Fruit fly (Drosophila melanogaster) whole organism, embryonic: Measurements from ENCODE around the gene Cand1.
A peak's percentile ranks its signal among the peaks of the same experiment; 100 is the strongest.

ENCODE experiments used
- Atf3 ChIP-seq: fragments of 200-800 bp; sonication (Bioruptor generic); optimal IDR thresholded peaks from 3 replicates; lab custom pipeline; 2016; ENCODE audit warnings: missing biosample characterization, missing genetic modification characterization
- CG10431 ChIP-seq: fragments of 200-800 bp; sonication (Bioruptor generic); optimal IDR thresholded peaks from 3 replicates; lab custom pipeline; 2018; ENCODE audit warnings: missing biosample characterization, mild to moderate bottlenecking, missing genetic modification characterization
- CG13424 ChIP-seq: fragments of 200-800 bp; sonication (Bioruptor generic); optimal IDR thresholded peaks from 2 replicates; lab custom pipeline; 2019; ENCODE audit warnings: missing biosample characterization, mild to moderate bottlenecking, missing genetic modification characterization, moderate library complexity
- CG13775 ChIP-seq: fragments of 200-800 bp; sonication (Bioruptor generic); optimal IDR thresholded peaks from 3 replicates; lab custom pipeline; 2017; ENCODE audit warnings: missing biosample characterization, mild to moderate bottlenecking, missing genetic modification characterization
- CG14710 ChIP-seq: fragments of 200-800 bp; sonication (Bioruptor generic); optimal IDR thresholded peaks from 3 replicates; lab custom pipeline; 2019; ENCODE audit warnings: missing biosample characterization, mild to moderate bottlenecking, missing genetic modification characterization, moderate library complexity
- CG15073 ChIP-seq: fragments of 200-800 bp; sonication (Bioruptor generic); optimal IDR thresholded peaks from 2 replicates; lab custom pipeline; 2016; ENCODE audit warnings: missing biosample characterization, missing genetic modification characterization
- CG15696 ChIP-seq: fragments of 200-800 bp; sonication (Bioruptor generic); optimal IDR thresholded peaks from 2 replicates; lab custom pipeline; 2019; ENCODE audit warnings: missing biosample characterization, mild to moderate bottlenecking, missing genetic modification characterization, moderate library complexity
- CG17361 ChIP-seq: fragments of 200-800 bp; sonication (Bioruptor generic); IDR thresholded peaks from 3 replicates; pipeline ENCODE4 v1.3.6; 2022; ENCODE audit warnings: missing biosample characterization, missing genetic modification characterization
- CG17829 ChIP-seq: fragments of 200-800 bp; optimal IDR thresholded peaks from 2 replicates; lab custom pipeline; 2019; ENCODE audit warnings: missing biosample characterization, mild to moderate bottlenecking, missing genetic modification characterization, moderate library complexity
- CG18262 ChIP-seq: fragments of 200-800 bp; optimal IDR thresholded peaks from 3 replicates; lab custom pipeline; 2019; ENCODE audit warnings: missing biosample characterization, mild to moderate bottlenecking, missing genetic modification characterization, moderate library complexity
- CG1832 ChIP-seq: fragments of 200-800 bp; sonication (Bioruptor generic); optimal IDR thresholded peaks from 2 replicates; lab custom pipeline; 2017; ENCODE audit warnings: missing biosample characterization, mild to moderate bottlenecking, missing genetic modification characterization, inconsistent platforms
- CG18619 ChIP-seq: fragments of 200-800 bp; sonication (Bioruptor generic); optimal IDR thresholded peaks from 3 replicates; lab custom pipeline; 2017; ENCODE audit warnings: missing biosample characterization, mild to moderate bottlenecking, missing genetic modification characterization
- CG33557 ChIP-seq: fragments of 200-800 bp; sonication (Bioruptor generic); optimal IDR thresholded peaks from 2 replicates; lab custom pipeline; 2019; ENCODE audit warnings: missing biosample characterization, mild to moderate bottlenecking, missing genetic modification characterization, moderate library complexity
- CG4328 ChIP-seq: fragments of 200-800 bp; sonication (Bioruptor generic); optimal IDR thresholded peaks from 3 replicates; lab custom pipeline; 2017; ENCODE audit warnings: missing biosample characterization, missing genetic modification reagents, missing genetic modification characterization
- CG4730 ChIP-seq: fragments of 200-800 bp; sonication (Bioruptor generic); IDR thresholded peaks from 2 replicates; pipeline ENCODE4 v1.3.6; 2022; ENCODE audit warnings: missing biosample characterization, missing genetic modification characterization
- CG4854 ChIP-seq: fragments of 200-800 bp; sonication (Bioruptor generic); optimal IDR thresholded peaks from 2 replicates; lab custom pipeline; 2016; ENCODE audit warnings: missing biosample characterization, missing genetic modification characterization, inconsistent platforms
- CG7357 ChIP-seq: fragments of 200-800 bp; sonication (Bioruptor generic); IDR thresholded peaks from 3 replicates; pipeline ENCODE4 v1.3.6; 2022; ENCODE audit warnings: missing biosample characterization, missing genetic modification characterization
- Dll ChIP-seq: fragments of 200-800 bp; sonication (Bioruptor generic); IDR thresholded peaks from 4 replicates; pipeline ENCODE4 v1.3.6; 2022; ENCODE audit warnings: missing biosample characterization, missing genetic modification characterization; ENCODE audit not compliant: partially characterized antibody
- Elba2 ChIP-seq: fragments of 200-800 bp; sonication (Bioruptor generic); optimal IDR thresholded peaks from 3 replicates; lab custom pipeline; 2016; ENCODE audit warnings: missing biosample characterization, missing genetic modification characterization
- HHEX ChIP-seq: fragments of 200-800 bp; sonication (Bioruptor generic); optimal IDR thresholded peaks from 3 replicates; lab custom pipeline; 2017; ENCODE audit warnings: missing biosample characterization, mild to moderate bottlenecking, missing genetic modification characterization, missing genetic modification reagents
- Hmx ChIP-seq: fragments of 200-800 bp; sonication (Bioruptor generic); optimal IDR thresholded peaks from 2 replicates; lab custom pipeline; 2016; ENCODE audit warnings: missing biosample characterization, missing genetic modification characterization
- Med ChIP-seq: fragments of 200-800 bp; sonication (Bioruptor generic); peaks from one replicate; lab custom pipeline; 2016; ENCODE audit warnings: missing biosample characterization, missing genetic modification characterization, mild to moderate bottlenecking, inconsistent platforms, moderate library complexity
- Nf-YB ChIP-seq: fragments of 200-800 bp; sonication (Bioruptor generic); optimal IDR thresholded peaks from 3 replicates; lab custom pipeline; 2019; ENCODE audit warnings: missing biosample characterization, mild to moderate bottlenecking, missing genetic modification characterization, moderate library complexity
- Ssrp ChIP-seq: fragments of 200-800 bp; sonication (Bioruptor generic); optimal IDR thresholded peaks from 2 replicates; lab custom pipeline; 2018; ENCODE audit warnings: missing biosample characterization, mild to moderate bottlenecking, missing genetic modification characterization, moderate library complexity
- Usf ChIP-seq: fragments of 200-800 bp; sonication (Bioruptor generic); optimal IDR thresholded peaks from 2 replicates; lab custom pipeline; 2017; ENCODE audit warnings: missing genotype, missing biosample characterization, missing genetic modification characterization
- ac ChIP-seq: fragments of 200-800 bp; sonication (Bioruptor generic); optimal IDR thresholded peaks from 3 replicates; lab custom pipeline; 2017; ENCODE audit warnings: missing biosample characterization, mild to moderate bottlenecking, missing genetic modification characterization
- ap ChIP-seq: fragments of 200-800 bp; sonication (Bioruptor generic); IDR thresholded peaks from 2 replicates; pipeline ENCODE4 v1.3.6; 2022; ENCODE audit warnings: missing biosample characterization, missing genetic modification characterization
- ato ChIP-seq: fragments of 200-800 bp; sonication (Bioruptor generic); IDR thresholded peaks from 2 replicates; pipeline ENCODE4 v1.3.6; 2022; ENCODE audit warnings: missing biosample characterization, missing genetic modification characterization; ENCODE audit not compliant: partially characterized antibody
- bcd ChIP-seq: fragments of 200-800 bp; sonication (Bioruptor generic); optimal IDR thresholded peaks from 2 replicates; lab custom pipeline; 2017; ENCODE audit warnings: missing biosample characterization, mild to moderate bottlenecking, missing genetic modification characterization
- ci ChIP-seq: fragments of 200-800 bp; sonication (Bioruptor generic); IDR thresholded peaks from 3 replicates; pipeline ENCODE4 v1.3.6; 2022; ENCODE audit warnings: missing biosample characterization, missing genetic modification characterization
- dmrt11E ChIP-seq: fragments of 200-800 bp; sonication (Bioruptor generic); optimal IDR thresholded peaks from 3 replicates; lab custom pipeline; 2018; ENCODE audit warnings: missing biosample characterization, mild to moderate bottlenecking, missing genetic modification characterization, moderate library complexity
- dmrt99B ChIP-seq: fragments of 200-800 bp; sonication (Bioruptor generic); optimal IDR thresholded peaks from 2 replicates; lab custom pipeline; 2018; ENCODE audit warnings: missing biosample characterization, mild to moderate bottlenecking, missing genetic modification characterization, moderate library complexity
- en ChIP-seq: fragments of 200-800 bp; sonication (Bioruptor generic); optimal IDR thresholded peaks from 2 replicates; lab custom pipeline; 2016; ENCODE audit warnings: missing biosample characterization, missing genetic modification characterization
- exex ChIP-seq: fragments of 200-800 bp; sonication (Bioruptor generic); optimal IDR thresholded peaks from 4 replicates; lab custom pipeline; 2018; ENCODE audit warnings: missing biosample characterization, mild to moderate bottlenecking, missing genetic modification characterization, moderate library complexity
- gcm ChIP-seq: fragments of 200-800 bp; sonication (Bioruptor generic); optimal IDR thresholded peaks from 2 replicates; lab custom pipeline; 2019; ENCODE audit warnings: missing biosample characterization, mild to moderate bottlenecking, missing genetic modification characterization, moderate library complexity
- gem ChIP-seq: fragments of 200-800 bp; sonication (Bioruptor generic); optimal IDR thresholded peaks from 2 replicates; lab custom pipeline; 2019; ENCODE audit warnings: missing biosample characterization, mild to moderate bottlenecking, missing genetic modification characterization, moderate library complexity
- h ChIP-seq: fragments of >200 bp; optimal IDR thresholded peaks from 2 replicates; lab custom pipeline; 2017
- inv ChIP-seq: fragments of 200-800 bp; sonication (Bioruptor generic); IDR thresholded peaks from 2 replicates; pipeline ENCODE4 v1.3.6; 2022; ENCODE audit warnings: missing biosample characterization, missing genetic modification characterization; ENCODE audit not compliant: partially characterized antibody
- nerfin-1 ChIP-seq: fragments of 200-800 bp; sonication (Bioruptor generic); optimal IDR thresholded peaks from 3 replicates; lab custom pipeline; 2019; ENCODE audit warnings: missing biosample characterization, mild to moderate bottlenecking, missing genetic modification characterization, moderate library complexity
- nmo ChIP-seq: fragments of 200-800 bp; sonication (Bioruptor generic); optimal IDR thresholded peaks from 2 replicates; lab custom pipeline; 2018; ENCODE audit warnings: missing biosample characterization, mild to moderate bottlenecking, missing genetic modification characterization, moderate library complexity
- pho ChIP-seq: fragments of 200-800 bp; sonication (Bioruptor generic); optimal IDR thresholded peaks from 2 replicates; lab custom pipeline; 2016; ENCODE audit warnings: missing biosample characterization, missing genetic modification characterization
- phol ChIP-seq: fragments of 200-800 bp; sonication (Bioruptor generic); optimal IDR thresholded peaks from 3 replicates; lab custom pipeline; 2018; ENCODE audit warnings: missing biosample characterization, mild to moderate bottlenecking, missing genetic modification characterization, moderate library complexity
- pum ChIP-seq: fragments of 200-800 bp; sonication (Bioruptor generic); optimal IDR thresholded peaks from 2 replicates; lab custom pipeline; 2016; ENCODE audit warnings: missing biosample characterization, missing genetic modification characterization
- row ChIP-seq: fragments of 200-800 bp; sonication (Bioruptor generic); IDR thresholded peaks from 3 replicates; pipeline ENCODE4 v1.3.6; 2022; ENCODE audit warnings: missing biosample characterization, missing genetic modification characterization
- schlank ChIP-seq: fragments of 200-800 bp; sonication (Bioruptor generic); optimal IDR thresholded peaks from 2 replicates; lab custom pipeline; 2018; ENCODE audit warnings: missing biosample characterization, mild to moderate bottlenecking, missing genetic modification characterization
- seq ChIP-seq: fragments of 200-800 bp; sonication (Bioruptor generic); IDR thresholded peaks from 2 replicates; pipeline ENCODE4 v1.3.6; 2022; ENCODE audit warnings: missing biosample characterization, missing genetic modification characterization
- tgo ChIP-seq: fragments of 200-800 bp; sonication (Bioruptor generic); IDR thresholded peaks from 3 replicates; pipeline ENCODE4 v1.3.6; 2022; ENCODE audit warnings: missing biosample characterization, missing genetic modification characterization
- tna ChIP-seq: fragments of 200-800 bp; sonication (Bioruptor generic); IDR thresholded peaks from 2 replicates; pipeline ENCODE4 v1.3.6; 2022; ENCODE audit warnings: missing biosample characterization, missing genetic modification characterization; ENCODE audit not compliant: partially characterized antibody
- tx ChIP-seq: fragments of 200-800 bp; sonication (Bioruptor generic); optimal IDR thresholded peaks from 2 replicates; lab custom pipeline; 2016; ENCODE audit warnings: missing biosample characterization, missing genetic modification characterization

Cand1 gene

dm6 chr2L:10353871-10354270 lies 8.6 kb downstream of the Cand1 start, which contains the start of gene CG34367 (continued):
- TF ChIP-seq HHEX (GFP tag; lab: Kevin White, UChicago) (no peak), ci (no peak), Usf (GFP tag; lab: Kevin White, UChicago) (no peak), Dll (GFP tag; lab: Robert Waterston, UW) (no peak), seq (peak; percentile 67; the same call in 1 of the 2 replicates), en (GFP tag; lab: Kevin White, UChicago) (no peak), CG15073 (GFP tag; lab: Kevin White, UChicago) (no peak)

- peak; percentile 65 for TF ChIP-seq dmrt11E (tag; lab: Kevin White, UChicago)
- peak; percentile 61 for TF ChIP-seq Ssrp (tag; lab: Kevin White, UChicago)
- TF ChIP-seq tna (GFP tag; lab: Robert Waterston, UW) = no peak
- no peak for TF ChIP-seq gem
- 0 out of 3 replicates have a peak, but pooled peaks have one; percentile 17 for TF ChIP-seq CG7357 (GFP tag; lab: Robert Waterston, UW)
- TF ChIP-seq phol (tag; lab: Kevin White, UChicago) = peak; percentile 45
- TF ChIP-seq CG4730 (GFP tag; lab: Robert Waterston, UW) = 0 out of 2 replicates have a peak, but pooled peaks have one; percentile 9
- peak; percentile 28 for TF ChIP-seq CG33557 (GFP tag; lab: Kevin White, UChicago)
- peak; percentile 36; the same call in 1 of the 3 replicates for TF ChIP-seq tgo (GFP tag; lab: Robert Waterston, UW)
- TF ChIP-seq ac (GFP tag; lab: Kevin White, UChicago) = no peak
- TF ChIP-seq Atf3 (GFP tag; lab: Kevin White, UChicago) = no peak
- peak; percentile 36 for TF ChIP-seq CG17829 (tag; lab: Kevin White, UChicago)
- TF ChIP-seq CG1832 (GFP tag; lab: Kevin White, UChicago) = no peak
- no peak for TF ChIP-seq bcd
- peak; percentile 63 for TF ChIP-seq CG18262
- TF ChIP-seq inv = no peak
- peak; percentile 44; the same call in 1 of the 3 replicates for TF ChIP-seq CG17361
- no peak for TF ChIP-seq dmrt99B (tag; lab: Kevin White, UChicago)
- peak; percentile 8 for TF ChIP-seq CG15696 (tag; lab: Kevin White, UChicago)
- peak; percentile 32 for TF ChIP-seq gcm
- no peak for TF ChIP-seq CG13775 (GFP tag; lab: Kevin White, UChicago)
- peak; percentile 14 for TF ChIP-seq pum
- TF ChIP-seq schlank (tag; lab: Kevin White, UChicago) = no peak
- TF ChIP-seq CG18619 = no peak
- TF ChIP-seq nerfin-1 (tag; lab: Kevin White, UChicago) = peak; percentile 20
- no peak for TF ChIP-seq Hmx (GFP tag; lab: Kevin White, UChicago)
- no peak for TF ChIP-seq en (GFP tag; lab: Kevin White, UChicago)
- peak; percentile 21 for TF ChIP-seq Nf-YB
- TF ChIP-seq CG4328 (GFP tag; lab: Kevin White, UChicago) = no peak
- no peak for TF ChIP-seq pho (GFP tag; lab: Kevin White, UChicago)
- no peak for TF ChIP-seq h (lab: Kevin White, UChicago)
- no peak for TF ChIP-seq Elba2 (GFP tag; lab: Kevin White, UChicago)
- TF ChIP-seq Med (GFP tag; lab: Kevin White, UChicago) = peak; percentile 61
- TF ChIP-seq ap (GFP tag; lab: Robert Waterston, UW) = no peak
- TF ChIP-seq nmo = peak; percentile 29
- TF ChIP-seq CG4854 (GFP tag; lab: Kevin White, UChicago) = no peak
- TF ChIP-seq CG13424 (tag; lab: Kevin White, UChicago) = peak; percentile 30
- TF ChIP-seq CG10431 = no peak
- TF ChIP-seq CG14710 (tag; lab: Kevin White, UChicago) = peak; percentile 48
- no peak for TF ChIP-seq ato (GFP tag; lab: Robert Waterston, UW)
- TF ChIP-seq exex = no peak
- TF ChIP-seq row = peak; percentile 55
- TF ChIP-seq tx (GFP tag; lab: Kevin White, UChicago) = no peak
Observed at dm6 chr2L:10351130-10351529, 11.4 kb downstream of the Cand1 start.
